Fruit fly (Drosophila melanogaster): ENCODE measurements around the gene Top2.

The Top2 gene

DNA sequence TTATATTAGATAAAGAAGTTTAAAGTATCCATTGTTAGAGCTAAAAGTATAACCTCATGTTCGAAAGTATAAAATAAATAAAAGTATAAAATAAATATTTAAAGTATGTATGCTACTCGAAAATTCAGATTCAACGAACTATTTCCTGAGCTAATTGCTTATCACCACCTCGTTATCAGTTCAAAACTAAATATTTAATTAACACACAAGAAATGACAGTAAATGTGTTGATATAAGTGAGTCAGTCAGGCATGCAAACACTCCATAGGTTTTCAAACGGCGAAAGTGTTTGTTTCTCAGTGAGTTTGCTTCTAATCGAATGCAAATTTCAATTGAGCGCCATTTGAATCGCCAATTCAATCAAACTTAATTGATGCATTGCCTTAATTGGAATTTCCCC, 19.0 kb downstream of the Top2 start (continued):
- peak; percentile 2 for TF ChIP-seq CG12659 (GFP tag; optimal IDR thresholded peaks at IDR 0.05)
- no peak for TF ChIP-seq gt (GFP tag; IDR thresholded peaks at IDR 0.05)
- TF ChIP-seq CG17829 (tag; optimal IDR thresholded peaks at IDR 0.05): peak; percentile 64
- TF ChIP-seq bsh (GFP tag; optimal IDR thresholded peaks at IDR 0.05): peak in 1 of 2 experiments; percentile 61
- peak; percentile 53 for TF ChIP-seq CG10543 (GFP tag; optimal IDR thresholded peaks at IDR 0.05)
- no peak for TF ChIP-seq CG7928 (GFP tag; optimal IDR thresholded peaks at IDR 0.05)
- TF ChIP-seq Gsc (GFP tag; IDR thresholded peaks at IDR 0.05): no peak
- TF ChIP-seq Hr3 (GFP tag; optimal IDR thresholded peaks at IDR 0.05): no peak
- no peak for TF ChIP-seq emc (GFP tag; optimal IDR thresholded peaks at IDR 0.05)
- no peak for TF ChIP-seq CkIIα-i1 (GFP tag; IDR thresholded peaks at IDR 0.05)
- no peak for TF ChIP-seq CG16779 (GFP tag; IDR thresholded peaks at IDR 0.05)
- TF ChIP-seq twi (tag; optimal IDR thresholded peaks at IDR 0.05): no peak
- no peak for TF ChIP-seq dpn (GFP tag; optimal IDR thresholded peaks at IDR 0.05)
- no peak for TF ChIP-seq CG4820 (GFP tag; optimal IDR thresholded peaks at IDR 0.05)
- TF ChIP-seq chif (GFP tag; optimal IDR thresholded peaks at IDR 0.05): peak in 1 of 2 experiments; percentile 3
- TF ChIP-seq CG4360 (GFP tag; IDR thresholded peaks at IDR 0.05): no peak
- TF ChIP-seq CG12236 (GFP tag; optimal IDR thresholded peaks at IDR 0.05): peak; percentile 16
- TF ChIP-seq CG6689 (GFP tag; IDR thresholded peaks at IDR 0.05): no peak
- TF ChIP-seq pb (GFP tag; optimal IDR thresholded peaks at IDR 0.05): no peak
- peak in 1 of 2 experiments; percentile 23 for TF ChIP-seq Pdp1 (GFP tag; optimal IDR thresholded peaks at IDR 0.05)
- peak; percentile 34 for TF ChIP-seq Sox102F (GFP tag; optimal IDR thresholded peaks at IDR 0.05)
- TF ChIP-seq gsb (GFP tag; IDR thresholded peaks at IDR 0.05): no peak
- no peak for TF ChIP-seq sim (GFP tag; IDR thresholded peaks at IDR 0.05)
- TF ChIP-seq CG1647 (GFP tag; optimal IDR thresholded peaks at IDR 0.05): no peak
- TF ChIP-seq CG10565 (GFP tag; optimal IDR thresholded peaks at IDR 0.05): no peak
- TF ChIP-seq Awh (GFP tag; IDR thresholded peaks at IDR 0.05): peak; percentile 36; the same call in 1 of the 2 replicates
- TF ChIP-seq CG3163 (GFP tag; optimal IDR thresholded peaks at IDR 0.05): no peak
- TF ChIP-seq lmd (GFP tag; IDR thresholded peaks at IDR 0.05): no peak
- no peak for TF ChIP-seq cato (GFP tag; optimal IDR thresholded peaks at IDR 0.05; ENCODE audit: borderline replicate concordance)
- TF ChIP-seq CG31224 (GFP tag; IDR thresholded peaks at IDR 0.05): no peak
- peak; percentile 60 for TF ChIP-seq pfk (GFP tag; optimal IDR thresholded peaks at IDR 0.05)
- TF ChIP-seq Chrac-16 (GFP tag; optimal IDR thresholded peaks at IDR 0.05): no peak
- no peak for TF ChIP-seq dysf (GFP tag; IDR thresholded peaks at IDR 0.05)
- no peak for TF ChIP-seq B-H2 (GFP tag; optimal IDR thresholded peaks at IDR 0.05)
- TF ChIP-seq CG18262 (tag; optimal IDR thresholded peaks at IDR 0.05): peak; percentile 67
- TF ChIP-seq CG4707 (GFP tag; optimal IDR thresholded peaks at IDR 0.05): peak; percentile 38
- TF ChIP-seq CG4854 (GFP tag; optimal IDR thresholded peaks at IDR 0.05): peak; percentile 20
- TF ChIP-seq Opbp (GFP tag; IDR thresholded peaks at IDR 0.05; ENCODE audit: partially characterized antibody): no peak
- TF ChIP-seq vvl (GFP tag; IDR thresholded peaks at IDR 0.05): peak; percentile 35; the same call in 1 of the 2 replicates
- TF ChIP-seq luna (GFP tag; optimal IDR thresholded peaks at IDR 0.05): no peak
- no peak; the same call in 1 of the 2 replicates for TF ChIP-seq CG14441 (GFP tag; IDR thresholded peaks at IDR 0.05)
- TF ChIP-seq CG15011 (GFP tag; optimal IDR thresholded peaks at IDR 0.05): peak; percentile 51
- TF ChIP-seq Deaf1 (tag; optimal IDR thresholded peaks at IDR 0.05): no peak
- TF ChIP-seq dmrt99B (tag; optimal IDR thresholded peaks at IDR 0.05): peak; percentile 41
- TF ChIP-seq kni (GFP tag; optimal IDR thresholded peaks at IDR 0.05): peak; percentile 52
- TF ChIP-seq CG2678 (tag; optimal IDR thresholded peaks at IDR 0.05): peak; percentile 76
- TF ChIP-seq CG10979 (tag; optimal IDR thresholded peaks at IDR 0.05): peak; percentile 20
- TF ChIP-seq bbx (GFP tag; IDR thresholded peaks at IDR 0.05; ENCODE audit: partially characterized antibody): no peak
- no peak for TF ChIP-seq CG9215 (GFP tag; IDR thresholded peaks at IDR 0.05)
- no peak for TF ChIP-seq vfl (GFP tag; optimal IDR thresholded peaks at IDR 0.05)
- peak; percentile 83 for TF ChIP-seq ac (GFP tag; optimal IDR thresholded peaks at IDR 0.05)

Measured in whole organism, embryonic.